Worm (Caenorhabditis elegans) whole organism, late embryonic: Measurements from ENCODE around the gene sel-12.

Experiments
- K09A11.1 ChIP-seq: sonication (generic microtip); optimal IDR thresholded peaks from 2 replicates; lab custom pipeline; 2017; ENCODE audit warnings: antibody characterized with exemption, mild to moderate bottlenecking, missing genetic modification characterization, missing compliant biosample characterization; ENCODE audit not compliant: insufficient read depth
- T23F11.4 ChIP-seq: fragments of 200-800 bp; sonication (Bioruptor generic); optimal IDR thresholded peaks from 2 replicates; lab custom pipeline; 2018; ENCODE audit warnings: mild to moderate bottlenecking, missing genetic modification characterization, missing compliant biosample characterization
- Y22D7AL.16 ChIP-seq: sonication (generic microtip); optimal IDR thresholded peaks from 2 replicates; lab custom pipeline; 2016; ENCODE audit warnings: missing genetic modification characterization, missing compliant biosample characterization
- ahr-1 ChIP-seq: sonication (generic microtip); optimal IDR thresholded peaks from 2 replicates; lab custom pipeline; 2016; ENCODE audit warnings: missing genetic modification characterization, missing compliant biosample characterization
- ama-1 ChIP-seq: fragments of 150-350 bp; optimal IDR thresholded peaks from 2 replicates; lab custom pipeline; 2014
- ceh-19 ChIP-seq: fragments of 200-800 bp; sonication (Bioruptor generic); optimal IDR thresholded peaks from 2 replicates; lab custom pipeline; 2018; ENCODE audit warnings: mild to moderate bottlenecking, missing genetic modification characterization, missing compliant biosample characterization
- ceh-22 ChIP-seq: sonication (generic microtip); optimal IDR thresholded peaks from 2 replicates; lab custom pipeline; 2017; ENCODE audit warnings: missing biosample characterization, missing genetic modification characterization
- ceh-24 ChIP-seq: sonication (generic microtip); optimal IDR thresholded peaks from 2 replicates; lab custom pipeline; 2016; ENCODE audit warnings: mild to moderate bottlenecking, missing genetic modification characterization, missing compliant biosample characterization
- ceh-45 ChIP-seq: fragments of 200-800 bp; sonication (Bioruptor generic); IDR thresholded peaks from 2 replicates; pipeline ENCODE4 v1.3.6; 2022; ENCODE audit warnings: missing genetic modification reagents, missing genetic modification characterization, missing compliant biosample characterization
- ceh-48 ChIP-seq: sonication (generic microtip); optimal IDR thresholded peaks from 2 replicates; lab custom pipeline; 2016; ENCODE audit warnings: missing genetic modification characterization, inconsistent platforms, missing compliant biosample characterization
- che-1 ChIP-seq: sonication (generic microtip); optimal IDR thresholded peaks from 2 replicates; lab custom pipeline; 2016; ENCODE audit warnings: mild to moderate bottlenecking, missing genetic modification characterization, missing compliant biosample characterization
- dmd-4 ChIP-seq: sonication (generic microtip); optimal IDR thresholded peaks from 2 replicates; lab custom pipeline; 2016; ENCODE audit warnings: borderline replicate concordance, missing genetic modification characterization, missing compliant biosample characterization
- dve-1 ChIP-seq: sonication (generic microtip); optimal IDR thresholded peaks from 2 replicates; lab custom pipeline; 2017; ENCODE audit warnings: antibody characterized with exemption, mild to moderate bottlenecking, missing genetic modification characterization, missing compliant biosample characterization
- elt-2 ChIP-seq: sonication (generic microtip); optimal IDR thresholded peaks from 2 replicates; lab custom pipeline; 2016; ENCODE audit warnings: missing genetic modification reagents, missing genetic modification characterization, missing compliant biosample characterization
- ets-4 ChIP-seq: sonication (generic microtip); optimal IDR thresholded peaks from 2 replicates; lab custom pipeline; 2016; ENCODE audit warnings: missing genetic modification characterization, missing compliant biosample characterization
- fax-1 ChIP-seq: sonication (generic microtip); optimal IDR thresholded peaks from 2 replicates; lab custom pipeline; 2016; ENCODE audit warnings: missing genotype, missing genetic modification characterization, missing compliant biosample characterization
- fkh-10 ChIP-seq: fragments of 150-350 bp; optimal IDR thresholded peaks from 2 replicates; lab custom pipeline; 2014; ENCODE audit warnings: missing biosample characterization, missing genetic modification reagents, missing genetic modification characterization
- gmeb-2 ChIP-seq: sonication (generic microtip); optimal IDR thresholded peaks from 2 replicates; lab custom pipeline; 2016; ENCODE audit warnings: missing genetic modification characterization, inconsistent platforms, missing compliant biosample characterization
- hlh-13 ChIP-seq: fragments of 200-800 bp; sonication (Bioruptor generic); optimal IDR thresholded peaks from 2 replicates; lab custom pipeline; 2018; ENCODE audit warnings: mild to moderate bottlenecking, missing genetic modification characterization, missing compliant biosample characterization
- hlh-15 ChIP-seq: sonication (generic microtip); optimal IDR thresholded peaks from 2 replicates; lab custom pipeline; 2016; ENCODE audit warnings: missing genetic modification characterization, missing compliant biosample characterization
- hlh-30 ChIP-seq: sonication (generic microtip); optimal IDR thresholded peaks from 2 replicates; lab custom pipeline; 2017; ENCODE audit warnings: antibody characterized with exemption, missing genetic modification characterization, missing compliant biosample characterization; ENCODE audit not compliant: insufficient read depth
- hlh-6 ChIP-seq: sonication (generic microtip); optimal IDR thresholded peaks from 2 replicates; lab custom pipeline; 2016; ENCODE audit warnings: missing genotype, missing genetic modification characterization, missing compliant biosample characterization
- hlh-8 ChIP-seq: sonication (generic microtip); optimal IDR thresholded peaks from 2 replicates; lab custom pipeline; 2016; ENCODE audit warnings: missing genotype, missing genetic modification characterization, missing compliant biosample characterization
- lim-6 ChIP-seq: sonication (generic microtip); optimal IDR thresholded peaks from 2 replicates; lab custom pipeline; 2016; ENCODE audit warnings: missing genetic modification characterization, missing compliant biosample characterization
- lin-11 ChIP-seq: fragments of 200-800 bp; sonication (Bioruptor generic); optimal IDR thresholded peaks from 2 replicates; lab custom pipeline; 2018; ENCODE audit warnings: mild to moderate bottlenecking, missing genetic modification characterization, missing compliant biosample characterization
- madf-2 ChIP-seq: sonication (generic microtip); optimal IDR thresholded peaks from 2 replicates; lab custom pipeline; 2017; ENCODE audit warnings: missing genetic modification characterization, missing compliant biosample characterization
- mec-3 ChIP-seq: sonication (generic microtip); optimal IDR thresholded peaks from 2 replicates; lab custom pipeline; 2016; ENCODE audit warnings: borderline replicate concordance, missing genetic modification characterization, missing compliant biosample characterization
- nhr-11 ChIP-seq: fragments of 150-350 bp; optimal IDR thresholded peaks from 2 replicates; lab custom pipeline; 2014; ENCODE audit warnings: missing biosample characterization, missing genetic modification characterization
- nhr-232 ChIP-seq: sonication (generic microtip); optimal IDR thresholded peaks from 2 replicates; lab custom pipeline; 2016; ENCODE audit warnings: missing genetic modification characterization, missing compliant biosample characterization
- npax-4 ChIP-seq: sonication (generic microtip); optimal IDR thresholded peaks from 2 replicates; lab custom pipeline; 2016; ENCODE audit warnings: missing genetic modification characterization, missing compliant biosample characterization
- odd-2 ChIP-seq: sonication (generic microtip); optimal IDR thresholded peaks from 2 replicates; lab custom pipeline; 2017; ENCODE audit warnings: antibody characterized with exemption, mild to moderate bottlenecking, missing genetic modification characterization, missing compliant biosample characterization
- pax-1 ChIP-seq: fragments of 150-350 bp; optimal IDR thresholded peaks from 2 replicates; lab custom pipeline; 2014; ENCODE audit warnings: missing biosample characterization, missing genetic modification characterization
- pha-4 ChIP-seq: fragments of 150-350 bp; optimal IDR thresholded peaks from 2 replicates; lab custom pipeline; 2018; ENCODE audit warnings: missing biosample characterization, missing genetic modification reagents, missing genetic modification characterization
- pqm-1 ChIP-seq: sonication (generic microtip); optimal IDR thresholded peaks from 2 replicates; lab custom pipeline; 2016; ENCODE audit warnings: missing genetic modification characterization, missing compliant biosample characterization
- pros-1 ChIP-seq: fragments of 150-350 bp; optimal IDR thresholded peaks from 2 replicates; lab custom pipeline; 2014; ENCODE audit warnings: missing biosample characterization, missing genetic modification reagents, missing genetic modification characterization
- ref-2 ChIP-seq: sonication (generic microtip); optimal IDR thresholded peaks from 2 replicates; lab custom pipeline; 2016; ENCODE audit warnings: missing genetic modification characterization, missing compliant biosample characterization
- rnt-1 ChIP-seq: sonication (generic microtip); optimal IDR thresholded peaks from 2 replicates; lab custom pipeline; 2016; ENCODE audit warnings: missing genetic modification characterization, missing compliant biosample characterization
- sdc-2 ChIP-seq: sonication (generic microtip); optimal IDR thresholded peaks from 2 replicates; lab custom pipeline; 2016; ENCODE audit warnings: missing genotype, missing genetic modification characterization, missing compliant biosample characterization
- tbx-2 ChIP-seq: sonication (generic microtip); optimal IDR thresholded peaks from 2 replicates; lab custom pipeline; 2016; ENCODE audit warnings: missing genetic modification characterization, missing compliant biosample characterization
- tbx-7 ChIP-seq: sonication (generic microtip); optimal IDR thresholded peaks from 2 replicates; lab custom pipeline; 2016; ENCODE audit warnings: missing genotype, missing genetic modification characterization, missing compliant biosample characterization
- ttx-3 ChIP-seq: sonication (generic microtip); optimal IDR thresholded peaks from 2 replicates; lab custom pipeline; 2016; ENCODE audit warnings: missing genetic modification reagents, missing genetic modification characterization, missing compliant biosample characterization
- unc-3 ChIP-seq, 2 experiments: fragments of 200-800 bp in 1 of 2; sonication (Bioruptor generic) in 1 of 2; sonication (generic microtip) in 1 of 2; conservative IDR thresholded peaks in 1 of 2; optimal IDR thresholded peaks in 1 of 2; 2 replicates each; pipeline versions ENCODE4 v1.3.6 to Lab custom; 2016 to 2022; ENCODE audit warnings: missing compliant biosample characterization in 2 of 2, missing genetic modification characterization in 2 of 2, missing genetic modification reagents in 1 of 2
- unc-42 ChIP-seq: sonication (generic microtip); optimal IDR thresholded peaks from 2 replicates; lab custom pipeline; 2016; ENCODE audit warnings: missing genotype, missing genetic modification characterization, missing compliant biosample characterization
- unc-55 ChIP-seq: sonication (generic microtip); optimal IDR thresholded peaks from 2 replicates; lab custom pipeline; 2017; ENCODE audit warnings: missing biosample characterization, missing genetic modification reagents, missing genetic modification characterization
- zip-5 ChIP-seq: sonication (generic microtip); optimal IDR thresholded peaks from 2 replicates; lab custom pipeline; 2016; ENCODE audit warnings: missing genetic modification characterization, missing compliant biosample characterization
- ztf-16 ChIP-seq: sonication (generic microtip); optimal IDR thresholded peaks from 2 replicates; lab custom pipeline; 2017; ENCODE audit warnings: missing genetic modification characterization, missing compliant biosample characterization

sel-12 gene

ce11 chrX:924495-925008, 8.9 kb downstream of the sel-12 start, which contains the start of the genes pifk-1 and tbc-11:
Gene pifk-1, minus strand, starts transcription at chrX:924511.
Gene tbc-11, plus strand, starts transcription at chrX:924958.
- no peak for TF ChIP-seq fkh-10
- TF ChIP-seq hlh-30 (tag; lab: Kevin White, UChicago), result peak; percentile 47

ce11 chrX:926125-926524, 10.5 kb downstream of the sel-12 start:
- no peak for TF ChIP-seq ref-2
- no peak for TF ChIP-seq che-1 (tag; lab: Kevin White, UChicago)
- TF ChIP-seq pha-4 (tag; lab: Kevin White, UChicago), result no peak
- no peak for TF ChIP-seq tbx-7 (tag; lab: Kevin White, UChicago)
- TF ChIP-seq lim-6 (tag; lab: Kevin White, UChicago), result no peak
- TF ChIP-seq gmeb-2 (tag; lab: Kevin White, UChicago), result no peak
- TF ChIP-seq ztf-16, result no peak

- TF ChIP-seq unc-3 (GFP tag; conservative IDR thresholded peaks at IDR 0.05; lab: Robert Waterston, UW) (no peak), unc-3 (tag; optimal IDR thresholded peaks at IDR 0.05; lab: Kevin White, UChicago) (no peak), gmeb-2 (tag; lab: Kevin White, UChicago) (no peak), dve-1 (tag; lab: Kevin White, UChicago) (no peak), ahr-1 (tag; lab: Kevin White, UChicago) (no peak), ceh-45 (GFP tag; lab: Robert Waterston, UW) (no peak)
Observed at ce11 chrX:927632-928031, 12.0 kb downstream of the sel-12 start.

ce11 chrX:932874-933273, 17.2 kb downstream of the sel-12 start:
- TF ChIP-seq npax-4, result no peak
- TF ChIP-seq ahr-1 (tag; lab: Kevin White, UChicago), result no peak
- no peak for TF ChIP-seq Y22D7AL.16
- TF ChIP-seq hlh-8 (tag; lab: Kevin White, UChicago), result no peak
- TF ChIP-seq ceh-48 (tag; lab: Kevin White, UChicago), result no peak
- no peak for TF ChIP-seq madf-2 (tag; lab: Kevin White, UChicago)
- TF ChIP-seq dmd-4 (tag; lab: Kevin White, UChicago), result no peak
- no peak for TF ChIP-seq unc-55 (GFP tag; lab: Kevin White, UChicago)
- TF ChIP-seq hlh-13 (GFP tag; lab: Kevin White, UChicago), result no peak
- no peak for TF ChIP-seq dve-1 (tag; lab: Kevin White, UChicago)
- TF ChIP-seq hlh-15 (tag; lab: Kevin White, UChicago), result no peak
- TF ChIP-seq elt-2 (tag; lab: Kevin White, UChicago), result no peak
- TF ChIP-seq fax-1 (tag; lab: Kevin White, UChicago), result no peak
- TF ChIP-seq ceh-45 (GFP tag; lab: Robert Waterston, UW), result no peak
- TF ChIP-seq pax-1, result no peak
- TF ChIP-seq hlh-6 (tag; lab: Kevin White, UChicago), result no peak
- no peak for TF ChIP-seq T23F11.4
- TF ChIP-seq unc-42 (tag; lab: Kevin White, UChicago), result peak; percentile 77
- no peak for TF ChIP-seq ceh-24 (tag; lab: Kevin White, UChicago)
- no peak for TF ChIP-seq nhr-11 (tag; lab: Kevin White, UChicago)
- TF ChIP-seq pha-4 (tag; lab: Kevin White, UChicago), result no peak
- peak; percentile 2 for TF ChIP-seq ceh-19
- TF ChIP-seq gmeb-2 (tag; lab: Kevin White, UChicago), result no peak
- TF ChIP-seq zip-5 (tag; lab: Kevin White, UChicago), result no peak
- TF ChIP-seq nhr-232 (tag; lab: Kevin White, UChicago), result no peak
- TF ChIP-seq mec-3 (tag; lab: Kevin White, UChicago), result no peak
- no peak for TF ChIP-seq sdc-2 (tag; lab: Kevin White, UChicago)
- no peak for TF ChIP-seq odd-2
- TF ChIP-seq tbx-7 (tag; lab: Kevin White, UChicago), result no peak
- no peak for TF ChIP-seq hlh-30 (tag; lab: Kevin White, UChicago)
- TF ChIP-seq rnt-1 (tag; lab: Kevin White, UChicago), result no peak
- no peak for TF ChIP-seq ceh-22 (tag; lab: Kevin White, UChicago)
- no peak for TF ChIP-seq ets-4 (tag; lab: Kevin White, UChicago)
- no peak for TF ChIP-seq K09A11.1
- TF ChIP-seq pros-1 (tag; lab: Kevin White, UChicago), result no peak
- TF ChIP-seq ttx-3 (tag; lab: Kevin White, UChicago), result no peak
- TF ChIP-seq pqm-1 (tag; lab: Kevin White, UChicago), result no peak
- no peak for TF ChIP-seq ama-1
- TF ChIP-seq tbx-2 (tag; lab: Kevin White, UChicago), result peak; percentile 23
- no peak for TF ChIP-seq lin-11 (tag; lab: Kevin White, UChicago)
